Worm (Caenorhabditis elegans): ENCODE measurements around the gene twk-21.

Gene twk-21

DNA sequence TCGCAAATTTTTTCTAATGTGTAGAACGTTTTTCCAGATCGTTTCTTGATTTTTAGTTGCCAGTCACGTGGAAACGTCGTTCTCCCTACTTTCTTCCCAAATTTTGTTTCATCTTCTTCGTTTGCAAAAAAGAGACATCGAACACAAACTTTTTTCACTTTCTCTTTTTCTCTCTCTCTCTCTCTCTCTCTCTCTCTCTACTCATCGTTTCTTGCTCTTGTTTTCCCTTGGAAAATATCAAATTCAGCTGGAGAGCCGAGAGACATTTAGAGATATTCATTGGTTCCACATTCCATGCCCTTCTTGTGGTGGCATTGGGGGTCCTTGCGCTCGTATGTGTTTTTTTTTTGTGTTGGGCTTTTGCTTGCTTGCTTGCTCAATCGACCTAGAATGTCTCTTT lies 39.5 kb downstream of the twk-21 start:
- no peak for TF ChIP-seq dmd-4 (tag; optimal IDR thresholded peaks at IDR 0.05; ENCODE audit: borderline replicate concordance)
- TF ChIP-seq hlh-15 (tag; optimal IDR thresholded peaks at IDR 0.05), result no peak
- no peak for TF ChIP-seq ceh-30 (tag; optimal IDR thresholded peaks at IDR 0.05)
- no peak for TF ChIP-seq unc-86 (tag; optimal IDR thresholded peaks at IDR 0.05)
- TF ChIP-seq elt-2 (tag; optimal IDR thresholded peaks at IDR 0.05), result no peak
- no peak for TF ChIP-seq dve-1 (tag; optimal IDR thresholded peaks at IDR 0.05)

DNA sequence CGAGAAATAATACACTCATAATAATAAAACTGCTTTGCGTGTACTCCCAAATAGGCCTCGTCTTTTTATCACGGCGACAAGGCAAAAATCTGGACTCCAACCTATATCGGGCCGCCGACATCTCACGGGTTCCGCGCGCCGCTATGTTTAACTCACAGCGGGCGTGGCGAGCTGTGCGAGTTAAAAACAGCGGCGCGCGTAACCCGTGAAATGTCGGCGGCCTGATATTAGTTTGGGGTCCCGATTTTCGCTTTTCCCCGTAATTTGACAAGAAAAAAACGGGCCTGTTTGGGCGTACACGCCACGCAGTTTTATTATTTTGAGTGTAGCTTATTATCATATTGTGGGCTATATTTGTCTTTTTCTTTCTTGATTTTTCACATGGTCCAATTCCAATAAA lies 42.1 kb downstream of the twk-21 start:
- no peak for TF ChIP-seq lim-6 (tag; optimal IDR thresholded peaks at IDR 0.05)

ce11 chrX:16342256-16342655 lies 42.6 kb downstream of the twk-21 start:
- no peak for TF ChIP-seq nfya-1 (tag; optimal IDR thresholded peaks at IDR 0.05)
- TF ChIP-seq nhr-232 (tag; optimal IDR thresholded peaks at IDR 0.05), result no peak
- no peak for TF ChIP-seq ceh-19 (GFP tag; optimal IDR thresholded peaks at IDR 0.05)
- peak; percentile 27 for TF ChIP-seq ceh-31 (tag; optimal IDR thresholded peaks at IDR 0.05)
- peak; percentile 44 for TF ChIP-seq ceh-34 (tag; optimal IDR thresholded peaks at IDR 0.05)
- TF ChIP-seq ceh-45 (GFP tag; IDR thresholded peaks at IDR 0.05), result no peak
- TF ChIP-seq tbx-2 (tag; optimal IDR thresholded peaks at IDR 0.05), result peak; percentile 6

DNA sequence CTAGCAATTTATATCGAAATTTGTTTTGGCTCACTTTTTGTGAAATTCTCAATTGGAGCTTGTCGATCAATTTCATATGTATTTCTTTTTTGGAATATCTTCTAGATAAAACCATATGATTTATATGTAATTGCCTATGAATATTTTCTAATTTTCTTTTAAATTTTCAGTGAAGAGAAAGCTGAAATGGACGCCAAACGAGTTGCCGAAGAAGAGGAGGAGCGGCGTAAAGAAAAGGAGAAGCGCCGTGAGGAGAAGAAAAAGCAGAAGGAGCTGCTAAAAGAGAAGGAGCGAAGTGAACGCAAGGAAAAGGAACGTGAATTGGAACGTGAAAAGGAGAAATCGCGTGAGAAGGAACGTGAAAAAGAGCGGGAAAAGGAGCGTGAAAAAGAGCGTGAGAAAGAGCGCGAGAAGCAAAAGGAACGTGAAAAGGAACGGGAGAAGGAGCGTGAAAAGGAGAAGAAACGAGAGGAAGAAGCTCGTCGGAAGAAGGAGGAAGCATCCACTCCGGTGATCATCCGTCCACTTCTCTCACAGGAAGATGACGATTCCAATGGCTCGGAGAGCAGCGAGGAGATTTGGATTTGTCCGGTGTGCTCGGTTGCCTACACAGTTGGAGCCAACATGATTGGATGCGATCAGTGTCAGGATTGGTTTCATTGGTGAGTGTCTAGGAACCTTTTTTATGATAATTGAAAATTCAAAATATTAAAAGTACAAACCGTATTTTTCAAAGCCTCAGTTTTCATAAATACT lies 44.4 kb downstream of the twk-21 start:
- no peak for TF ChIP-seq sox-2 (GFP tag; IDR thresholded peaks at IDR 0.05)
- TF ChIP-seq fkh-10 (GFP tag; optimal IDR thresholded peaks at IDR 0.05), result peak; percentile 42

ce11 chrX:16345296-16345695 lies 45.6 kb downstream of the twk-21 start:
- peak; percentile 74 for TF ChIP-seq fkh-10 (GFP tag; optimal IDR thresholded peaks at IDR 0.05)
- no peak for TF ChIP-seq elt-2 (tag; optimal IDR thresholded peaks at IDR 0.05)

- TF ChIP-seq elt-2 (tag; optimal IDR thresholded peaks at IDR 0.05) (peak; percentile 73), lin-11 (tag; optimal IDR thresholded peaks at IDR 0.05) (no peak)
Measured at ce11 chrX:16346212-16346883, 46.7 kb downstream of the twk-21 start.

DNA sequence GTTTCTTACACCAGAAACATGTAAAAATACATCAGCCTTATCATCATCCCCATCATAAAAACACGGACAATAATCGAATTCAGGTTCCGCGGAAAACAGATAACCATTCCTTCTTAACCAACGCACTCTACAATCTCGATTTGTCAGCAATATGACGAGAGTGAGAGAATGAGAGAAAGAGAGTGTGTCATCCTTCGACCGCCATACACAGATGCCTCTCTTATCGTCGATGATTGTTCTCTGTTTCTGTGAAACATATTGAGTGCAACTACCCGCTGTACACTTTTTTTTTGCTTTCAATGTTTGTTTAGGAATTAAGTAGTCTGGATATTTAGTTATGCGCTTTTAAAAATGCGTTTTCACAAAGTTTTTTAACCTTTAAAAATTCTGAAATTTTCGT lies 49.3 kb downstream of the twk-21 start:
- TF ChIP-seq unc-3 (GFP tag; conservative IDR thresholded peaks at IDR 0.05), result no peak
- TF ChIP-seq unc-3 (tag; optimal IDR thresholded peaks at IDR 0.05), result no peak
- no peak for TF ChIP-seq pat-9 (tag; optimal IDR thresholded peaks at IDR 0.05)
- no peak for TF ChIP-seq pqm-1 (tag; optimal IDR thresholded peaks at IDR 0.05)
- TF ChIP-seq rnt-1 (tag; optimal IDR thresholded peaks at IDR 0.05), result peak; percentile 8
- peak; percentile 19 for TF ChIP-seq dve-1 (tag; optimal IDR thresholded peaks at IDR 0.05)
- TF ChIP-seq hlh-6 (tag; optimal IDR thresholded peaks at IDR 0.05), result no peak
- TF ChIP-seq ref-2 (tag; optimal IDR thresholded peaks at IDR 0.05), result no peak
- TF ChIP-seq sox-4 (tag; optimal IDR thresholded peaks at IDR 0.05), result no peak
- peak; percentile 64 for TF ChIP-seq elt-2 (tag; optimal IDR thresholded peaks at IDR 0.05)
- TF ChIP-seq K02D7.2 (tag; optimal IDR thresholded peaks at IDR 0.05), result no peak
- TF ChIP-seq npax-4 (tag; optimal IDR thresholded peaks at IDR 0.05), result no peak

DNA sequence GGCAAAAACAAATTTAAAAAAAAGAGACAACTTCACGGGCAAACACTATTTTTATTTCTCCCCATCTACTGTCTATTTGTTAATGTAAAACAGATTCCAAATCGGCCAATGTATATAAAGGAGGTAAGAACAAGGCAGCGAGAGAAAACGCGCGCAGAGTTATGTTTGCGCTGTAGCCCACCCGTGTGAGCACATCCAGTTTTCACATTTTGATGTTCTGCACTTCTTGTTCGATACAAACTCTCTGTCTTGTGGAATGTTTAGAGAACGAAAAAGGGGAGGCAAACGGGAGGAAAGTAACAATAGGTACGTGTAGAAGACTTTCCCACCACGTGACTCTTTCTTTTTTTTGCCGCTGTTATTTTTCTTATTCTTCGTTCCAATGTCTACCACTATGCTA lies 52.8 kb downstream of the twk-21 start:
- TF ChIP-seq hlh-30 (tag; optimal IDR thresholded peaks at IDR 0.05; ENCODE audit: insufficient read depth) (peak; percentile 21), fkh-10 (GFP tag; optimal IDR thresholded peaks at IDR 0.05) (peak; percentile 77), ceh-14 (tag; optimal IDR thresholded peaks at IDR 0.05) (no peak), pax-1 (tag; optimal IDR thresholded peaks at IDR 0.05) (no peak)
